Fruit fly (Drosophila melanogaster): ENCODE data around the gene CG14316.

The CG14316 gene

DNA sequence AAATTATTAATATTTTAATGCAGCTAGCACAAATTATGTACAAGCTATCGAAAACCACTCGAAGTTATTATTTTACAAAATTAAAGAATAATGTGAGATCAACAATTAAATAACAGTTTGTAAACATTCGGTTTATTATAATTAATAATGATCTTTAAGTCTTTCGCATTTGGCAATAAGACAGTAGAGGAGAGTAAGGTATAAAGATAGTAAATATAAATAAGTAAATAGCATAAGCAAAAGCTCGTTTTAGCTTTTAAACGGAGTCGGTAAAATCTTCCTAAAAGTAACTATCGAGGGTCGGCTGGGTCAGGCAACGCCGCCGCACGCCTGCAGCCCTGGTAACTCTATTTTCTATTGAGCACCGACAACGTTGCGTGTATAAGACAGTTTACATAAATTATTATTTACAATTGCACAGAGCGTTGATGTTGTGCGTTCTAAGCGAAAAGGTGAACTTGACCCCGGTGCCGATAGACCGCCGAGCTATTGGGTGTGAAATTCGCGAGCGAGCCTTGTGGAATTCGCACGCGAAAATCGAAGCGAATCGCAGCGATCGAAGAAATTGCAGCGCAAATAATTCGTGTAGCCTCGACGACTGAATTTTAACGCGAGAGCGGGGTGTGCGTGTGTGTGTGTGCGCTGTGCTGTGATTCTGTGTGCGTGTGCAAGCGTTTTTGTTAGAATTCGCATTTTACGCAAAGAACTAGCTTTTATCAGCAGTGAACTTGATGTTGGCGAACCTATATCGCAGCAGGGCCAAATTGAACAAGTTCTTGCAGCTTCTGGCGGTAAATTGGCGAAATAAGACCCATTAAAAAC is 15.7 kb downstream of the CG14316 start, which contains the start of gene wrd (continued):
- TF ChIP-seq cyc (GFP tag; optimal IDR thresholded peaks at IDR 0.05): peak; percentile 19
- peak; percentile 69 for TF ChIP-seq Eip78C (GFP tag)
- no peak for TF ChIP-seq CG11902 (GFP tag; optimal IDR thresholded peaks at IDR 0.05)
- TF ChIP-seq CG1621 (tag; optimal IDR thresholded peaks at IDR 0.05): no peak

DNA sequence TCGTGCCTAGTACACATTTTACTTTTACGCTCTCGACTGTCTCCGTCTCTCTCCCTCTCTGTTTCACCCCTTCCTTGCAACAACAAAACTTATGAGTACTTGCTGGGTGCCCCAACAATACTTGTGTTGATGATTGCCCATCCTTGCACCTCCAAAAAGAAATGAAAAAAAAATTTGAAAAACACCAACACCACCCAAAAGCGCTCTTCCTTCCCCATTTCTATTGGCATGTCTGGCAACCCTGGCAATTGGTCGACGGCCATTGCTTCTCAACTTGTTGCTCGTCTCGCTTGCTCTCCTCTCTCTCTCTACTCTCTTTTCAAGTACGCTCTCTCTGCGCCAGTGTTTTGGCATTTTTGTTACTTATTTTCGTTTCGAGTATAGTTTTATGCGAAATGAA is 16.5 kb downstream of the CG14316 start:
- TF ChIP-seq lz (GFP tag; optimal IDR thresholded peaks at IDR 0.05) (no peak), esn (GFP tag; optimal IDR thresholded peaks at IDR 0.05) (peak; percentile 49), topi (GFP tag; optimal IDR thresholded peaks at IDR 0.05) (peak; percentile 32), spab (GFP tag; optimal IDR thresholded peaks at IDR 0.05) (no peak), Eip93F (GFP tag; optimal IDR thresholded peaks at IDR 0.05) (no peak), CG1621 (tag; optimal IDR thresholded peaks at IDR 0.05) (no peak), dac (GFP tag; optimal IDR thresholded peaks at IDR 0.05) (no peak), Met (GFP tag; optimal IDR thresholded peaks at IDR 0.05) (peak; percentile 14), CG3032 (tag; optimal IDR thresholded peaks at IDR 0.05) (no peak), CG7368 (GFP tag; optimal IDR thresholded peaks at IDR 0.05) (peak; percentile 59), CG8119 (GFP tag; IDR thresholded peaks at IDR 0.05) (no peak; the same call in 2 of the 3 replicates), CG34406 (GFP tag; optimal IDR thresholded peaks at IDR 0.05) (peak; percentile 52), CG15336 (GFP tag; IDR thresholded peaks at IDR 0.05) (0 out of 2 replicates have a peak, but pooled peaks have one; percentile 10), Lpt (GFP tag; optimal IDR thresholded peaks at IDR 0.05) (peak; percentile 23), cyc (GFP tag; optimal IDR thresholded peaks at IDR 0.05) (no peak), Sox102F (GFP tag; optimal IDR thresholded peaks at IDR 0.05) (peak; percentile 33), salr (GFP tag; optimal IDR thresholded peaks at IDR 0.05) (no peak), CG3919 (GFP tag; optimal IDR thresholded peaks at IDR 0.05) (peak; percentile 54), Gug (GFP tag; IDR thresholded peaks at IDR 0.05) (no peak), Sox14 (GFP tag; optimal IDR thresholded peaks at IDR 0.05) (peak; percentile 38), CG6808 (GFP tag; optimal IDR thresholded peaks at IDR 0.05) (peak; percentile 58), CG6792 (GFP tag; optimal IDR thresholded peaks at IDR 0.05) (no peak), Blimp-1 (GFP tag; optimal IDR thresholded peaks at IDR 0.05) (no peak), fd59A (GFP tag; optimal IDR thresholded peaks at IDR 0.05) (no peak), Ets96B (tag; optimal IDR thresholded peaks at IDR 0.05) (no peak), CG6163 (GFP tag; IDR thresholded peaks at IDR 0.05) (peak; percentile 45; the same call in 2 of the 3 replicates), CG11294 (GFP tag; IDR thresholded peaks at IDR 0.05) (no peak), CG32006 (GFP tag; optimal IDR thresholded peaks at IDR 0.05) (peak; percentile 18), CG10669 (GFP tag; optimal IDR thresholded peaks at IDR 0.05) (no peak), CG6276 (GFP tag; optimal IDR thresholded peaks at IDR 0.05) (no peak), CG8632 (GFP tag; optimal IDR thresholded peaks at IDR 0.05) (peak; percentile 36), Eip75B (GFP tag; optimal IDR thresholded peaks at IDR 0.05) (no peak), dsx (GFP tag; optimal IDR thresholded peaks at IDR 0.05; ENCODE audit: poor library complexity, severe bottlenecking) (peak; percentile 19), CG9139 (GFP tag; optimal IDR thresholded peaks at IDR 0.05) (peak; percentile 25), Eip78C (GFP tag) (no peak), CG6854 (GFP tag; optimal IDR thresholded peaks at IDR 0.05) (no peak), CG11762 (GFP tag; optimal IDR thresholded peaks at IDR 0.05; ENCODE audit: insufficient read depth) (peak; percentile 5), CG8319 (GFP tag; optimal IDR thresholded peaks at IDR 0.05) (no peak), achi (GFP tag; optimal IDR thresholded peaks at IDR 0.05) (peak; percentile 35), Ets21C (GFP tag; optimal IDR thresholded peaks at IDR 0.05) (no peak), acj6 (GFP tag; optimal IDR thresholded peaks at IDR 0.05) (peak; percentile 1), CG16779 (tag; optimal IDR thresholded peaks at IDR 0.05) (no peak), pdm3 (GFP tag; optimal IDR thresholded peaks at IDR 0.05) (no peak), OdsH (GFP tag; optimal IDR thresholded peaks at IDR 0.05) (peak; percentile 33), Sox15 (GFP tag; optimal IDR thresholded peaks at IDR 0.05) (no peak), eg (GFP tag; IDR thresholded peaks at IDR 0.05) (peak; percentile 47; the same call in 2 of the 3 replicates), fkh (GFP tag; optimal IDR thresholded peaks at IDR 0.05) (no peak)
